Worm (Caenorhabditis elegans) whole organism, L3 larva: ENCODE measurements around the gene tin-10.

Source experiments
- elt-3 ChIP-seq, 3 experiments: fragments of 150-350 bp in 1 of 3; sonication (generic microtip) in 2 of 3; optimal IDR thresholded peaks; 2 replicates in 2 of 3; 4 replicates in 1 of 3; lab custom pipeline; 2014 to 2017; ENCODE audit warnings: missing biosample characterization in 3 of 3, missing genetic modification characterization in 3 of 3
- fkh-2 ChIP-seq: fragments of 150-350 bp; optimal IDR thresholded peaks from 2 replicates; lab custom pipeline; 2014; ENCODE audit warnings: missing biosample characterization, missing genetic modification reagents, missing genetic modification characterization

DNA sequence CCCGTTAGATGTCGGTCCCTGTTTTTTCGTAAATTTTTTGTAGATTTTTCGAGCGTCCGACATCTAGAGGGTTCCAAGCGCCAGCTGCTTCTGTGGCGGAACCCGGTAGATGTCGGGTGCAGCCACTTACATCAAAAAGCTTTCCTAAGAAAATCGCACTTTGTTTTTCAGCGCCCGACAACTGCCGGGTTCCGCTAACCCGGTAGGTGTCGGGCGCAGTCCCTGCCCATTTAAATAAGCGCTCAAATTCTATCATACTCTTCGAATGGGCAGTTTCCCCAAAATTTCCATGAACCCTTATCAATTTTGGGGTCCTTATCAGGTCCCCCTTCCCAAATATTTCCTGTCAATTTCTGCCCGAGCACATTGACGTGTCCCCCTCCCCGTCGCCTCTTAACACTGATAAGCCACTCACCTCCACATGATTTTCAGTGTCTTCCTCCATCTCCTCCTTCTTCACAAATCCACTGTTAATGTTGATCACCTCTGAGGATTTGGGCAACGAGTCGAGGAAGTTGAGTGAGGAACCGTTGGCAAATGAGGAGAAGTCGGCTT lies 37.2 kb downstream of the tin-10 start:
- TF ChIP-seq elt-3 (tag; optimal IDR thresholded peaks at IDR 0.05; lab: Kevin White, UChicago) = no peak
- no peak for TF ChIP-seq fkh-2 (tag; lab: Kevin White, UChicago)
